Fruit fly (Drosophila melanogaster): ENCODE measurements around the gene Tbh.

Tbh gene

dm6 chrX:8058446-8058900 lies 63.0 kb downstream of the Tbh start (continued):
- TF ChIP-seq CG9817 (tag; optimal IDR thresholded peaks at IDR 0.05), result no peak
- TF ChIP-seq mam (GFP tag; optimal IDR thresholded peaks at IDR 0.05), result no peak
- TF ChIP-seq corto (GFP tag; optimal IDR thresholded peaks at IDR 0.05), result peak; percentile 32
- no peak for TF ChIP-seq CG1529 (GFP tag; optimal IDR thresholded peaks at IDR 0.05)
- TF ChIP-seq pan (optimal IDR thresholded peaks at IDR 0.05), result no peak
- TF ChIP-seq pan (GFP tag; optimal IDR thresholded peaks at IDR 0.05 in 1 of 2, IDR thresholded peaks at IDR 0.05 in 1 of 2), result no peak
- TF ChIP-seq CG4854 (GFP tag; optimal IDR thresholded peaks at IDR 0.05), result no peak
- TF ChIP-seq CG15011 (GFP tag; optimal IDR thresholded peaks at IDR 0.05), result no peak
- TF ChIP-seq MTF-1 (GFP tag; optimal IDR thresholded peaks at IDR 0.05; ENCODE audit: borderline replicate concordance), result no peak
- TF ChIP-seq chn (GFP tag; optimal IDR thresholded peaks at IDR 0.05), result no peak
- no peak for TF ChIP-seq Poxn (GFP tag; IDR thresholded peaks at IDR 0.05)
- TF ChIP-seq Ptx1 (GFP tag; IDR thresholded peaks at IDR 0.05), result no peak
- TF ChIP-seq Lpt (GFP tag; optimal IDR thresholded peaks at IDR 0.05), result no peak
- no peak for TF ChIP-seq CG17612 (GFP tag; IDR thresholded peaks at IDR 0.05)
- no peak for TF ChIP-seq CG42726 (GFP tag; IDR thresholded peaks at IDR 0.05; ENCODE audit: partially characterized antibody)
- TF ChIP-seq tap (tag; optimal IDR thresholded peaks at IDR 0.05), result no peak
- no peak for TF ChIP-seq CG31388 (GFP tag; optimal IDR thresholded peaks at IDR 0.05)
- TF ChIP-seq CG1603 (tag; optimal IDR thresholded peaks at IDR 0.05), result peak; percentile 22
- TF ChIP-seq fd64A (GFP tag; optimal IDR thresholded peaks at IDR 0.05), result no peak
- no peak for TF ChIP-seq CG11560 (tag; IDR thresholded peaks at IDR 0.05)
- no peak for TF ChIP-seq hth (optimal IDR thresholded peaks at IDR 0.05)
- TF ChIP-seq CG7839 (tag; optimal IDR thresholded peaks at IDR 0.05), result no peak
- TF ChIP-seq sd (tag; optimal IDR thresholded peaks at IDR 0.05), result peak; percentile 67
- no peak for TF ChIP-seq bowl (GFP tag; IDR thresholded peaks at IDR 0.05)
- peak; percentile 10 for TF ChIP-seq CG18619 (GFP tag; optimal IDR thresholded peaks at IDR 0.05)
- no peak for TF ChIP-seq CG17361 (GFP tag; IDR thresholded peaks at IDR 0.05)
- TF ChIP-seq CG17829 (tag; optimal IDR thresholded peaks at IDR 0.05), result peak; percentile 20
- no peak for TF ChIP-seq fd3F (GFP tag; optimal IDR thresholded peaks at IDR 0.05)
- TF ChIP-seq CG11696 (GFP tag; IDR thresholded peaks at IDR 0.05), result no peak
- no peak for TF ChIP-seq CG7745 (tag; optimal IDR thresholded peaks at IDR 0.05)
- peak; percentile 67; the same call in 2 of the 3 replicates for TF ChIP-seq ci (GFP tag; IDR thresholded peaks at IDR 0.05)
- no peak for TF ChIP-seq Ets97D (GFP tag; optimal IDR thresholded peaks at IDR 0.05)
- no peak for TF ChIP-seq Dip2 (GFP tag; IDR thresholded peaks at IDR 0.05)
- no peak for TF ChIP-seq Dref (GFP tag; IDR thresholded peaks at IDR 0.05)
- TF ChIP-seq CG10274 (GFP tag; optimal IDR thresholded peaks at IDR 0.05), result no peak
- TF ChIP-seq hkb (optimal IDR thresholded peaks at IDR 0.05), result no peak
- TF ChIP-seq hkb (GFP tag; IDR thresholded peaks at IDR 0.05), result no peak
- TF ChIP-seq CG6765 (GFP tag; optimal IDR thresholded peaks at IDR 0.05), result no peak
- TF ChIP-seq Nf-YC (tag; optimal IDR thresholded peaks at IDR 0.05), result peak; percentile 35
- TF ChIP-seq sim (GFP tag; IDR thresholded peaks at IDR 0.05), result no peak
- no peak for TF ChIP-seq gce (GFP tag; IDR thresholded peaks at IDR 0.05)
- TF ChIP-seq nmo (GFP tag; optimal IDR thresholded peaks at IDR 0.05), result peak; percentile 20
- peak; percentile 71 for TF ChIP-seq nerfin-1 (tag; optimal IDR thresholded peaks at IDR 0.05)
- TF ChIP-seq h (optimal IDR thresholded peaks at IDR 0.05), result no peak
- no peak for TF ChIP-seq eyg (GFP tag; optimal IDR thresholded peaks at IDR 0.05)
- TF ChIP-seq tgo (GFP tag; IDR thresholded peaks at IDR 0.05), result no peak
- no peak for TF ChIP-seq bab2 (GFP tag; optimal IDR thresholded peaks at IDR 0.05)
- TF ChIP-seq Lhr (GFP tag; optimal IDR thresholded peaks at IDR 0.05), result no peak
- no peak for TF ChIP-seq pb (GFP tag; optimal IDR thresholded peaks at IDR 0.05)
- TF ChIP-seq tna (GFP tag; IDR thresholded peaks at IDR 0.05; ENCODE audit: partially characterized antibody), result no peak
- no peak for TF ChIP-seq CG1024 (GFP tag; IDR thresholded peaks at IDR 0.05)
- no peak for TF ChIP-seq Sry-β (GFP tag; optimal IDR thresholded peaks at IDR 0.05)
- TF ChIP-seq Xrp1 (GFP tag; IDR thresholded peaks at IDR 0.05), result no peak
- TF ChIP-seq HLH54F (GFP tag; optimal IDR thresholded peaks at IDR 0.05), result no peak

Measured in whole organism, embryonic.